Worm (Caenorhabditis elegans): ENCODE data around the gene gyg-1.

gyg-1 gene

ce11 chrX:3537335-3537734 lies at the start of gene gyg-1:
Gene gyg-1, plus strand, starts transcription at chrX:3537635.
- TF ChIP-seq nfya-1 (tag; optimal IDR thresholded peaks at IDR 0.05) (no peak), syd-9 (tag; optimal IDR thresholded peaks at IDR 0.05) (no peak), ceh-14 (tag; optimal IDR thresholded peaks at IDR 0.05) (no peak), nhr-232 (tag; optimal IDR thresholded peaks at IDR 0.05) (peak; percentile 9)

- TF ChIP-seq hlh-15 (tag; optimal IDR thresholded peaks at IDR 0.05) (no peak), ttx-3 (tag; optimal IDR thresholded peaks at IDR 0.05) (no peak), C38D4.7 (GFP tag; optimal IDR thresholded peaks at IDR 0.05) (no peak), hlh-8 (tag; optimal IDR thresholded peaks at IDR 0.05) (no peak), gmeb-2 (tag; optimal IDR thresholded peaks at IDR 0.05) (no peak), tbx-7 (tag; optimal IDR thresholded peaks at IDR 0.05) (no peak), ama-1 (optimal IDR thresholded peaks at IDR 0.05) (no peak), ceh-22 (tag; optimal IDR thresholded peaks at IDR 0.05) (no peak), ztf-16 (tag; optimal IDR thresholded peaks at IDR 0.05) (no peak), rnt-1 (tag; optimal IDR thresholded peaks at IDR 0.05) (peak; percentile 53), unc-55 (GFP tag; optimal IDR thresholded peaks at IDR 0.05) (peak; percentile 75), unc-3 (GFP tag; conservative IDR thresholded peaks at IDR 0.05) (no peak), unc-3 (tag; optimal IDR thresholded peaks at IDR 0.05) (no peak)
Observed at ce11 chrX:3488074-3488688, 49.3 kb upstream of the gyg-1 start.

ce11 chrX:3488993-3489392 lies 48.4 kb upstream of the gyg-1 start, which contains the start of gene C12D12.3:
Gene C12D12.3, plus strand, starts transcription at chrX:3489293.
- TF ChIP-seq sox-2 (GFP tag; IDR thresholded peaks at IDR 0.05) (no peak), dmd-4 (tag; optimal IDR thresholded peaks at IDR 0.05; ENCODE audit: borderline replicate concordance) (no peak), lim-6 (tag; optimal IDR thresholded peaks at IDR 0.05) (no peak), C38D4.7 (GFP tag; optimal IDR thresholded peaks at IDR 0.05) (no peak), nfya-1 (tag; optimal IDR thresholded peaks at IDR 0.05) (no peak), pha-2 (tag; optimal IDR thresholded peaks at IDR 0.05) (no peak), C08G9.2 (tag; optimal IDR thresholded peaks at IDR 0.05) (no peak), pax-1 (tag; optimal IDR thresholded peaks at IDR 0.05) (no peak), ceh-24 (tag; optimal IDR thresholded peaks at IDR 0.05) (no peak)

- TF ChIP-seq dve-1 (tag; optimal IDR thresholded peaks at IDR 0.05) (no peak), ceh-22 (tag; optimal IDR thresholded peaks at IDR 0.05) (no peak), hlh-30 (tag; optimal IDR thresholded peaks at IDR 0.05; ENCODE audit: insufficient read depth) (no peak), pat-9 (tag; optimal IDR thresholded peaks at IDR 0.05) (no peak), ceh-34 (tag; optimal IDR thresholded peaks at IDR 0.05) (no peak), Y22D7AL.16 (tag; optimal IDR thresholded peaks at IDR 0.05) (no peak), unc-86 (tag; optimal IDR thresholded peaks at IDR 0.05) (no peak), ceh-45 (GFP tag; IDR thresholded peaks at IDR 0.05) (no peak), tbx-2 (tag; optimal IDR thresholded peaks at IDR 0.05) (no peak), sdc-2 (tag; optimal IDR thresholded peaks at IDR 0.05) (no peak), pha-4 (tag; optimal IDR thresholded peaks at IDR 0.05) (no peak), ceh-18 (tag; optimal IDR thresholded peaks at IDR 0.05) (no peak), hlh-13 (GFP tag; optimal IDR thresholded peaks at IDR 0.05) (no peak), nfya-1 (tag; optimal IDR thresholded peaks at IDR 0.05) (no peak), fkh-10 (GFP tag; optimal IDR thresholded peaks at IDR 0.05) (no peak), T23F11.4 (GFP tag; optimal IDR thresholded peaks at IDR 0.05) (no peak), zip-5 (tag; optimal IDR thresholded peaks at IDR 0.05) (no peak)
Observed at ce11 chrX:3492431-3492830, 45.0 kb upstream of the gyg-1 start.
